Worm (Caenorhabditis elegans): ENCODE measurements around the gene C34F6.9.

DNA sequence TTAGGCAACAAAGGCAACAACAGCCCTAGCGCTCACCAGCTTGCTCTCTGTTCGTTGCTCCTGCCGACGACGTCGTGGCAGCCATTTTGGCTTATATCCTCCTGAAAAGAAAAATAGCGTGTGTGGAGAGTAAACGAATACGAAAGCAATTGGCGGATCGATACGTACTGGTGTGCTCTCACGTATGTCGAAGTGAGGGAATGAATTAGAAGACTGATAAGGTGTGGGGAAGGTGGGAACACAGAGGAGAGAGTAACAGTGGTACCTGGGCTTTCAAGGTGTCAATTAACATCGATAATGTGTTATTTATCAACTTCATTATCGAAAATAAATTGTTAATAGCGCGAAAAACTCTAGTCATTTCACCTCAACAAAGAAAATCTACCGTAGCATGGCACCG is 13.7 kb downstream of the C34F6.9 start, which contains the start of gene C34F6.5:
- TF ChIP-seq him-1 (tag; optimal IDR thresholded peaks at IDR 0.05) (no peak), dao-5 (tag; optimal IDR thresholded peaks at IDR 0.05) (no peak)
